Worm (Caenorhabditis elegans) whole organism, late embryonic: ENCODE data around the gene got-2.2.

Experiments used
- gmeb-2 ChIP-seq: sonication (generic microtip); optimal IDR thresholded peaks from 2 replicates; lab custom pipeline; 2016; ENCODE audit warnings: missing genetic modification characterization, inconsistent platforms, missing compliant biosample characterization
- hlh-13 ChIP-seq: fragments of 200-800 bp; sonication (Bioruptor generic); optimal IDR thresholded peaks from 2 replicates; lab custom pipeline; 2018; ENCODE audit warnings: mild to moderate bottlenecking, missing genetic modification characterization, missing compliant biosample characterization
- rnt-1 ChIP-seq: sonication (generic microtip); optimal IDR thresholded peaks from 2 replicates; lab custom pipeline; 2016; ENCODE audit warnings: missing genetic modification characterization, missing compliant biosample characterization
- sdc-2 ChIP-seq: sonication (generic microtip); optimal IDR thresholded peaks from 2 replicates; lab custom pipeline; 2016; ENCODE audit warnings: missing genotype, missing genetic modification characterization, missing compliant biosample characterization

DNA sequence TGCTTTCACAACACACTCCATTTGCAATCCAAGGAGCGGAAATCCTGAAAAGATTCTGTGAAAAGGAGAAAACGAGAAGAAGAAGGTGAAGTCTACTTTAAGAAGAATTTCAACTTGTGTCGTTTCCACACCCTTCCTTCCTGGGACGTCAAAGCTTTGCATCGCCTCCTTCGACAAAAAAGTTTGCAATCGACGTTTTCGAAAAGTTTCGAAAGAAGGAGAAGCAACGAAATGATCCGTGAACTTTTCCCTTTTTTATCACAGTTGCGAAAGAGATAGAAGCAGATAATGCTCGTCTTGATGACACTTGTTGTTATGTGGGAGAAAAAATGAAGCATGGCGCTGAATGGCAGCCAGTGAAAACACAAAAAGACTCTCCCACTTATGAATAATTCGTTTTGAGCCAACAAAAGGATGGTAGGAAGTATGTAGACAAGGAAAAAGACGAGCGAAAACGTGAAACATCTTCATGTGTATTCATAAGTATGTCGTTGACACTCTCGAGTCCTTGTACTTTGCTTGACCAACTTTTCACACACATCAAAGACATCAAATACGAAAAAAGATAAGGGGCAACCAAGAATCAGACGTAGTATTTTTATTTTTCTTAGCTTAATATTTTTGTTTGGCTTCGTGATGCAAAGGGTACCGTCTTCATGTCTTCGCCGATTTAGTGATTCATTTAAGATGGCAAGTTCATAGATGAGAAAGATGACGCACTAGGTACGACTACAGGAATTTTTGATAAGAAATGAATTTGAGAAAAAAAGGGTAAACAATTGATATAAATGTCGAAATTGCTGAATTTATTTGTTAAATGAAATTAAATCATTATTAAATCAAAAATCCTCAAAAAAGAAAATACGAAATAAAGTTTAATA lies 8.2 kb downstream of the got-2.2 start:
- no peak for TF ChIP-seq rnt-1 (tag; lab: Kevin White, UChicago)
- TF ChIP-seq sdc-2 (tag; lab: Kevin White, UChicago) = no peak
- TF ChIP-seq gmeb-2 (tag; lab: Kevin White, UChicago) = no peak
- no peak for TF ChIP-seq hlh-13 (GFP tag; lab: Kevin White, UChicago)
